Fruit fly (Drosophila melanogaster) whole organism, embryonic: ENCODE data around the gene Osi14.

Source experiments
- ATbp ChIP-seq: fragments of 200-800 bp; sonication (Bioruptor generic); optimal IDR thresholded peaks from 2 replicates; lab custom pipeline; 2017; ENCODE audit warnings: missing biosample characterization, mild to moderate bottlenecking, missing genetic modification characterization, missing genetic modification reagents
- Asciz ChIP-seq: fragments of 200-800 bp; sonication (Bioruptor generic); optimal IDR thresholded peaks from 2 replicates; lab custom pipeline; 2017; ENCODE audit warnings: missing biosample characterization, mild to moderate bottlenecking, missing genetic modification characterization, missing genetic modification reagents
- CG11504 ChIP-seq: fragments of 200-800 bp; sonication (Bioruptor generic); optimal IDR thresholded peaks from 3 replicates; lab custom pipeline; 2019; ENCODE audit warnings: missing biosample characterization, mild to moderate bottlenecking, missing genetic modification characterization, moderate library complexity
- CG13123 ChIP-seq: fragments of 200-800 bp; sonication (Bioruptor generic); optimal IDR thresholded peaks from 2 replicates; lab custom pipeline; 2016; ENCODE audit warnings: missing biosample characterization, missing genetic modification characterization
- CG13424 ChIP-seq: fragments of 200-800 bp; sonication (Bioruptor generic); optimal IDR thresholded peaks from 2 replicates; lab custom pipeline; 2019; ENCODE audit warnings: missing biosample characterization, mild to moderate bottlenecking, missing genetic modification characterization, moderate library complexity
- CG16779 ChIP-seq: fragments of 200-800 bp; sonication (Bioruptor generic); IDR thresholded peaks from 2 replicates; pipeline ENCODE4 v1.3.6; 2022; ENCODE audit warnings: missing biosample characterization, missing genetic modification characterization
- CG16813 ChIP-seq: fragments of 200-800 bp; sonication (Bioruptor generic); IDR thresholded peaks from 3 replicates; pipeline ENCODE4 v1.3.6; 2022; ENCODE audit warnings: missing biosample characterization, missing genetic modification characterization; ENCODE audit not compliant: partially characterized antibody
- CG17385 ChIP-seq: fragments of 200-800 bp; sonication (Bioruptor generic); optimal IDR thresholded peaks from 3 replicates; lab custom pipeline; 2018; ENCODE audit warnings: missing biosample characterization, mild to moderate bottlenecking, missing genetic modification characterization
- CG2199 ChIP-seq: fragments of 200-800 bp; sonication (Bioruptor generic); IDR thresholded peaks from 3 replicates; pipeline ENCODE4 v1.3.6; 2022; ENCODE audit warnings: missing biosample characterization, missing genetic modification characterization
- CG4707 ChIP-seq: fragments of 200-800 bp; sonication (Bioruptor generic); optimal IDR thresholded peaks from 2 replicates; lab custom pipeline; 2018; ENCODE audit warnings: missing biosample characterization, mild to moderate bottlenecking, missing genetic modification characterization, moderate library complexity
- CG4730 ChIP-seq: fragments of 200-800 bp; sonication (Bioruptor generic); IDR thresholded peaks from 2 replicates; pipeline ENCODE4 v1.3.6; 2022; ENCODE audit warnings: missing biosample characterization, missing genetic modification characterization
- CG6175 ChIP-seq: fragments of 200-800 bp; sonication (Bioruptor generic); IDR thresholded peaks from 3 replicates; pipeline ENCODE4 v1.3.6; 2022; ENCODE audit warnings: missing biosample characterization, missing genetic modification characterization
- CG6689 ChIP-seq: fragments of 200-800 bp; sonication (Bioruptor generic); IDR thresholded peaks from 2 replicates; pipeline ENCODE4 v1.3.6; 2022; ENCODE audit warnings: missing biosample characterization, missing genetic modification characterization
- CG9727 ChIP-seq: fragments of 200-800 bp; sonication (Bioruptor generic); optimal IDR thresholded peaks from 3 replicates; lab custom pipeline; 2017; ENCODE audit warnings: missing biosample characterization, mild to moderate bottlenecking, missing genetic modification characterization
- CG9797 ChIP-seq: fragments of 200-800 bp; sonication (Bioruptor generic); optimal IDR thresholded peaks from 3 replicates; lab custom pipeline; 2018; ENCODE audit warnings: missing biosample characterization, mild to moderate bottlenecking, missing genetic modification characterization
- Doc2 ChIP-seq: fragments of 200-800 bp; sonication (Bioruptor generic); IDR thresholded peaks from 2 replicates; pipeline ENCODE4 v1.3.6; 2022; ENCODE audit warnings: missing biosample characterization, missing genetic modification characterization
- Drgx ChIP-seq: fragments of 200-800 bp; sonication (Bioruptor generic); IDR thresholded peaks from 2 replicates; pipeline ENCODE4 v1.3.6; 2022; ENCODE audit warnings: missing biosample characterization, missing genetic modification characterization
- Ets65A ChIP-seq: fragments of 200-800 bp; sonication (Bioruptor generic); peaks from one replicate; lab custom pipeline; 2016; ENCODE audit warnings: missing biosample characterization, missing genetic modification characterization
- Gsc ChIP-seq: fragments of 200-800 bp; sonication (Bioruptor generic); IDR thresholded peaks from 2 replicates; pipeline ENCODE4 v1.3.6; 2022; ENCODE audit warnings: missing biosample characterization, missing genetic modification characterization
- HLH3B ChIP-seq: fragments of 200-800 bp; sonication (Bioruptor generic); IDR thresholded peaks from 2 replicates; pipeline ENCODE4 v1.3.6; 2022; ENCODE audit warnings: missing biosample characterization, missing genetic modification characterization
- HmgD ChIP-seq: fragments of 200-800 bp; sonication (Bioruptor generic); optimal IDR thresholded peaks from 3 replicates; lab custom pipeline; 2016; ENCODE audit warnings: missing biosample characterization, missing genetic modification characterization
- Hr39 ChIP-seq: fragments of >200 bp; optimal IDR thresholded peaks from 2 replicates; lab custom pipeline; 2017
- Hr51 ChIP-seq, 2 experiments: fragments of 200-800 bp; sonication (Bioruptor generic); optimal IDR thresholded peaks; 2 replicates in 1 of 2; 3 replicates in 1 of 2; lab custom pipeline; 2016 to 2018; ENCODE audit warnings: missing biosample characterization in 2 of 2, missing genetic modification characterization in 2 of 2, mild to moderate bottlenecking in 1 of 2, moderate library complexity in 1 of 2
- Lim3 ChIP-seq: fragments of 200-800 bp; sonication (Bioruptor generic); IDR thresholded peaks from 2 replicates; pipeline ENCODE4 v1.3.6; 2022; ENCODE audit warnings: missing biosample characterization, missing genetic modification characterization
- Med ChIP-seq: fragments of 200-800 bp; sonication (Bioruptor generic); peaks from one replicate; lab custom pipeline; 2016; ENCODE audit warnings: missing biosample characterization, missing genetic modification characterization, mild to moderate bottlenecking, inconsistent platforms, moderate library complexity
- Meics ChIP-seq: fragments of 200-800 bp; sonication (Bioruptor generic); optimal IDR thresholded peaks from 2 replicates; lab custom pipeline; 2017; ENCODE audit warnings: missing biosample characterization, mild to moderate bottlenecking, missing genetic modification characterization
- NK7.1 ChIP-seq: fragments of 200-800 bp; sonication (Bioruptor generic); optimal IDR thresholded peaks from 3 replicates; lab custom pipeline; 2016; ENCODE audit warnings: missing biosample characterization, missing genetic modification characterization
- Pdp1 ChIP-seq, 2 experiments: fragments of 200-800 bp; sonication (Bioruptor generic); optimal IDR thresholded peaks; 3 replicates each; lab custom pipeline; 2016; ENCODE audit warnings: missing biosample characterization in 2 of 2, missing genetic modification characterization in 2 of 2, mild to moderate bottlenecking in 1 of 2, moderate library complexity in 1 of 2
- Side ChIP-seq: fragments of 200-800 bp; sonication (Bioruptor generic); optimal IDR thresholded peaks from 2 replicates; lab custom pipeline; 2016; ENCODE audit warnings: missing biosample characterization, missing genetic modification characterization
- Stat92E ChIP-seq, 3 experiments: fragments of >200 bp in 2 of 3; fragments of 200-800 bp in 1 of 3; sonication (Bioruptor generic) in 1 of 3; optimal IDR thresholded peaks; 2 replicates each; lab custom pipeline; 2017 to 2019; ENCODE audit warnings: missing biosample characterization in 3 of 3, missing genetic modification characterization in 3 of 3, mild to moderate bottlenecking in 1 of 3, moderate library complexity in 1 of 3
- ap ChIP-seq: fragments of 200-800 bp; sonication (Bioruptor generic); IDR thresholded peaks from 2 replicates; pipeline ENCODE4 v1.3.6; 2022; ENCODE audit warnings: missing biosample characterization, missing genetic modification characterization
- ci ChIP-seq: fragments of 200-800 bp; sonication (Bioruptor generic); IDR thresholded peaks from 3 replicates; pipeline ENCODE4 v1.3.6; 2022; ENCODE audit warnings: missing biosample characterization, missing genetic modification characterization
- fd3F ChIP-seq: fragments of 200-800 bp; sonication (Bioruptor generic); optimal IDR thresholded peaks from 2 replicates; lab custom pipeline; 2018; ENCODE audit warnings: missing biosample characterization, mild to moderate bottlenecking, missing genetic modification characterization, moderate library complexity
- gem ChIP-seq: fragments of 200-800 bp; sonication (Bioruptor generic); optimal IDR thresholded peaks from 2 replicates; lab custom pipeline; 2019; ENCODE audit warnings: missing biosample characterization, mild to moderate bottlenecking, missing genetic modification characterization, moderate library complexity
- grn ChIP-seq: fragments of 200-800 bp; sonication (Bioruptor generic); optimal IDR thresholded peaks from 3 replicates; lab custom pipeline; 2017; ENCODE audit warnings: missing biosample characterization, missing genetic modification characterization
- hth ChIP-seq: fragments of >200 bp; optimal IDR thresholded peaks from 2 replicates; lab custom pipeline; 2017; ENCODE audit warnings: inconsistent platforms
- kni ChIP-seq: fragments of 200-800 bp; sonication (Bioruptor generic); optimal IDR thresholded peaks from 3 replicates; lab custom pipeline; 2017; ENCODE audit warnings: mild to moderate bottlenecking, missing biosample characterization, missing genetic modification reagents, missing genetic modification characterization
- org-1 ChIP-seq: fragments of 200-800 bp; sonication (Bioruptor generic); optimal IDR thresholded peaks from 2 replicates; lab custom pipeline; 2017; ENCODE audit warnings: missing biosample characterization, missing genetic modification characterization
- prd ChIP-seq, 3 experiments: fragments of >200 bp in 2 of 3; fragments of 200-800 bp in 1 of 3; sonication (Bioruptor generic) in 1 of 3; optimal IDR thresholded peaks in 2 of 3; IDR thresholded peaks in 1 of 3; 2 replicates in 2 of 3; 3 replicates in 1 of 3; pipeline versions ENCODE4 v1.3.6 to Lab custom; 2017 to 2022; ENCODE audit warnings: missing biosample characterization in 1 of 3, missing genetic modification characterization in 1 of 3
- ro ChIP-seq: fragments of 200-800 bp; sonication (Bioruptor generic); IDR thresholded peaks from 2 replicates; pipeline ENCODE4 v1.3.6; 2022; ENCODE audit warnings: missing biosample characterization, missing genetic modification characterization
- sd ChIP-seq: fragments of 200-800 bp; sonication (Bioruptor generic); optimal IDR thresholded peaks from 3 replicates; lab custom pipeline; 2018; ENCODE audit warnings: missing biosample characterization, mild to moderate bottlenecking, missing genetic modification characterization, moderate library complexity
- sens ChIP-seq: fragments of 200-800 bp; sonication (Bioruptor generic); peaks from one replicate; lab custom pipeline; 2016; ENCODE audit warnings: missing biosample characterization, missing genetic modification characterization
- slou ChIP-seq: fragments of 200-800 bp; sonication (Bioruptor generic); optimal IDR thresholded peaks from 3 replicates; lab custom pipeline; 2016; ENCODE audit warnings: missing biosample characterization, missing genetic modification characterization
- sob ChIP-seq: fragments of 200-800 bp; sonication (Bioruptor generic); IDR thresholded peaks from 2 replicates; pipeline ENCODE4 v1.3.6; 2022; ENCODE audit warnings: missing biosample characterization, missing genetic modification characterization
- sr ChIP-seq: fragments of 200-800 bp; sonication (Bioruptor generic); IDR thresholded peaks from 3 replicates; pipeline ENCODE4 v1.3.6; 2022; ENCODE audit warnings: missing biosample characterization, missing genetic modification characterization
- tgo ChIP-seq: fragments of 200-800 bp; sonication (Bioruptor generic); IDR thresholded peaks from 3 replicates; pipeline ENCODE4 v1.3.6; 2022; ENCODE audit warnings: missing biosample characterization, missing genetic modification characterization
- vvl ChIP-seq: fragments of 200-800 bp; sonication (Bioruptor generic); IDR thresholded peaks from 2 replicates; pipeline ENCODE4 v1.3.6; 2022; ENCODE audit warnings: missing biosample characterization, missing genetic modification characterization
- zen2 ChIP-seq: fragments of 200-800 bp; sonication (Bioruptor generic); IDR thresholded peaks from 3 replicates; pipeline ENCODE4 v1.3.6; 2022; ENCODE audit warnings: missing biosample characterization, missing genetic modification characterization; ENCODE audit not compliant: partially characterized antibody

The Osi14 gene

DNA sequence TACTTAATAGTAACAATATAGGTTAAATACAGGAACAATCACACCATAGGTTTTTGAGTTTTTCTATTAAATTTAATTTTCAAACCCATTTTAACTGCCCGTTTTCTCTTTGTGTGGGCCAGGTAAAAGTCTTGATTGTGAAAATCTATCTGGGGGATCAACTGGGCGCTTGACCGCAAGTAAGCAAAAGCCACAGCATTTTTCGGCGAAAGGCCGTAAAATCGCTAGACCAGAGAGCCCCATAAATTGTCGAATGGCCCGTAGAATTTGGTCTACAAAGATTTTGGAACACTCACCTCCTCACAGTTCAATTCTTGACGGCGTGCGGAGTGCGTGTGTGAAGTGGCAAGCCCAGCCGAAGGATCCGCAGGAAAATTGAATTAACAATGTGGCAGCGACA, 11.5 kb upstream of the Osi14 start, which contains the start of gene CG15594:
Gene CG15594, plus strand, starts transcription at position 301 of the 400 bp plus-strand sequence.
- no peak for TF ChIP-seq slou (GFP tag; lab: Kevin White, UChicago)
- TF ChIP-seq gem: peak; percentile 9
- no peak for TF ChIP-seq Hr39 (lab: Kevin White, UChicago)
- no peak for TF ChIP-seq org-1 (GFP tag; lab: Kevin White, UChicago)
- no peak for TF ChIP-seq fd3F (GFP tag; lab: Kevin White, UChicago)
- TF ChIP-seq Drgx: no peak
- no peak for TF ChIP-seq CG4707
- TF ChIP-seq CG17385 (GFP tag; lab: Kevin White, UChicago): no peak
- no peak for TF ChIP-seq hth
- TF ChIP-seq CG6175 (GFP tag; lab: Robert Waterston, UW): no peak
- no peak for TF ChIP-seq NK7.1 (GFP tag; lab: Kevin White, UChicago)
- no peak for TF ChIP-seq Asciz
- no peak for TF ChIP-seq Lim3 (GFP tag; lab: Robert Waterston, UW)
- no peak for TF ChIP-seq Meics (GFP tag; lab: Kevin White, UChicago)
- TF ChIP-seq CG16813 (GFP tag; lab: Robert Waterston, UW): no peak
- TF ChIP-seq Hr51 (GFP tag; optimal IDR thresholded peaks at IDR 0.05; lab: Kevin White, UChicago): peak in 1 of 2 experiments; percentile 10
- peak; percentile 20 for TF ChIP-seq CG11504 (tag; lab: Kevin White, UChicago)

DNA sequence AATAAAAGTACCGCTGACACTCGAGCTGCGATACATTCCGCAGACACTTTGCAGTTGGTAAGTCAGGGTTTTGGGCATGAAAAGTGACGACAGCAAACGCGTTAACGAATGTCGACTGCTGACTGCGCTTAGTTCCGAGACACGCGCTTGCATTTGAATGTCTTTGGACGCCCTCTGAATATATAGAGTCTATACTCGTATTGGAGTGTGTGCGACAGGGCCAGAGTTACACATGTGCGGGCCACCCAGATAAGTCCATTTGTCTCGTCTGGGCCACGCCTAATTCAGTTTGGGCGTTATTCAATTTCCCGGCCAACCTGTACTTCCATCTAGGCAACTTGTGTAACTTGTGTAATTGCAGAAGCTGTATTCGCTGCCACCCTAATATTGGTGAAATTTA, 8.6 kb upstream of the Osi14 start:
- TF ChIP-seq vvl (GFP tag; lab: Robert Waterston, UW) (peak; percentile 40; the same call in 1 of the 2 replicates), tgo (no peak), ci (0 out of 3 replicates have a peak, but pooled peaks have one; percentile 20), Pdp1 (GFP tag; optimal IDR thresholded peaks at IDR 0.05; lab: Kevin White, UChicago) (peak in 1 of 2 experiments; percentile 24), Stat92E (GFP tag; optimal IDR thresholded peaks at IDR 0.05; lab: Kevin White, UChicago) (no peak), sens (GFP tag; lab: Kevin White, UChicago) (peak; percentile 43), HLH3B (GFP tag; lab: Robert Waterston, UW) (no peak), Ets65A (GFP tag; lab: Kevin White, UChicago) (peak; percentile 91), sd (peak; percentile 6), Med (GFP tag; lab: Kevin White, UChicago) (peak; percentile 21), CG2199 (GFP tag; lab: Robert Waterston, UW) (0 out of 3 replicates have a peak, but pooled peaks have one; percentile 52), kni (GFP tag; lab: Kevin White, UChicago) (peak; percentile 70)

DNA sequence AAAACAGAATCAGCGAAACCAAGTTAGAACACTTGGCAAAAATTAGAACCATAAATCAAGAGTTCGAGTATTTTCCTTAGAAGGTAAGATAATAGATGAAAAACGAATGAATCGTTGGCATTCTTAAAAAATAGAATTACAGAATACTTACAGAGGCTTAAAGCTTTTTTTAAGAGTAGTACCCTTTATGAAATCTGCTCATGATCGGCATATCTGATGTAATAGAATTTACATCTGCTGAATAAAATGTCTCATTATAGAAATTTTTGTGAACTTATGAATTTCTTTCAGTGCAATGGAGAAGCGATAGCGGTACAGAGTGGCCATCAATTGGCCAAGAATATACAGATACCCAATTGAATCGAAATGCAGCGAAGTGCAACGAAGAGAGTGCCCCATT, 7.5 kb upstream of the Osi14 start, which contains the start of gene Osi13:
Gene Osi13, plus strand, starts transcription at position 301 of the 400 bp plus-strand sequence.
- TF ChIP-seq HmgD (GFP tag; lab: Kevin White, UChicago) (no peak), prd (optimal IDR thresholded peaks at IDR 0.05; lab: Kevin White, UChicago) (peak in 1 of 2 experiments; percentile 3), prd (GFP tag; IDR thresholded peaks at IDR 0.05; lab: Robert Waterston, UW) (no peak), ap (GFP tag; lab: Robert Waterston, UW) (no peak)

DNA sequence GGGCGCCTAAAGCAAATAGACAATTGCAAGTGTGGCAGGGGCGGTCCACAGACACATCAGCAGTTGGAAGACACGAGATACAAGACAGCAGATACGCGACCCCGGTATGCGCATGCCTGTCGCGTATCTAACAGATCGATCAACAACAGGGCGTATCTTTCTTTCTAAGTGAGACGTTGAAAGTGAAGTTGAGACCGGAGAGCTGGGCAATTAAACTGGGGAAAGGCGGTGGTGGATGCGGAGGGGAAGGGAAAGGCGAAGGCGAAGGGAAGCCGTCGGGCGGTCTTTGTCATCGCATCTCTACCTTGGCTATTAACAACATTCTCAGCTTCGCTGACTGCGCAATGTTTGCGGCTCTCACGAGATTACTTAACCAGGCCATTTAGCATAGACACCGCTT, 4.9 kb upstream of the Osi14 start:
- TF ChIP-seq grn (GFP tag; lab: Kevin White, UChicago) (peak; percentile 74), sr (GFP tag; lab: Robert Waterston, UW) (no peak), CG6689 (GFP tag; lab: Robert Waterston, UW) (no peak), zen2 (no peak), sd (peak; percentile 44), Gsc (GFP tag; lab: Robert Waterston, UW) (no peak), CG13424 (tag; lab: Kevin White, UChicago) (no peak), ATbp (GFP tag; lab: Kevin White, UChicago) (no peak), CG9727 (GFP tag; lab: Kevin White, UChicago) (no peak), Doc2 (GFP tag; lab: Robert Waterston, UW) (no peak), sob (GFP tag; lab: Robert Waterston, UW) (no peak), Side (GFP tag; lab: Kevin White, UChicago) (no peak), kni (GFP tag; lab: Kevin White, UChicago) (peak; percentile 57), CG9797 (no peak), CG16779 (GFP tag; lab: Robert Waterston, UW) (no peak), CG13123 (GFP tag; lab: Kevin White, UChicago) (no peak), ro (GFP tag; lab: Robert Waterston, UW) (no peak), CG4730 (GFP tag; lab: Robert Waterston, UW) (no peak)
